Worm (Caenorhabditis elegans): Measurements from ENCODE around the gene Y41D4A.6.

Y41D4A.6 gene

ce11 chrIV:1763452-1763851, 18.1 kb upstream of the Y41D4A.6 start:
- TF ChIP-seq dmd-8 (GFP tag; IDR thresholded peaks at IDR 0.05) (peak; percentile 61; the same call in 1 of the 2 replicates), snpc-4 (tag; optimal IDR thresholded peaks at IDR 0.05) (no peak), vab-7 (GFP tag; IDR thresholded peaks at IDR 0.05) (0 out of 2 replicates have a peak, but pooled peaks have one; percentile 26), lin-13 (GFP tag; optimal IDR thresholded peaks at IDR 0.05) (peak; percentile 5), ceh-20 (GFP tag; IDR thresholded peaks at IDR 0.05) (no peak), egl-43 (GFP tag; IDR thresholded peaks at IDR 0.05) (peak; percentile 78), nhr-6 (tag; optimal IDR thresholded peaks at IDR 0.05) (no peak), F44E2.7 (GFP tag; IDR thresholded peaks at IDR 0.05) (no peak), zip-11 (GFP tag; IDR thresholded peaks at IDR 0.05) (no peak), ama-1 (optimal IDR thresholded peaks at IDR 0.05) (no peak), pha-4 (GFP tag; IDR thresholded peaks at IDR 0.05) (0 out of 2 replicates have a peak, but pooled peaks have one; percentile 30), pha-4 (tag; optimal IDR thresholded peaks at IDR 0.05) (no peak), ceh-44 (GFP tag; IDR thresholded peaks at IDR 0.05) (no peak), snpc-1.2 (GFP tag; IDR thresholded peaks at IDR 0.05) (peak; percentile 75), lin-38 (GFP tag; IDR thresholded peaks at IDR 0.05) (peak; percentile 87), zag-1 (tag; optimal IDR thresholded peaks at IDR 0.05) (no peak), mxl-3 (GFP tag; optimal IDR thresholded peaks at IDR 0.05) (no peak), Y48G9A.11 (GFP tag; IDR thresholded peaks at IDR 0.05) (peak; percentile 84), set-16 (GFP tag; IDR thresholded peaks at IDR 0.05) (peak; percentile 93), F49E8.2 (tag; optimal IDR thresholded peaks at IDR 0.05; ENCODE audit: borderline replicate concordance) (peak; percentile 82), madf-9 (GFP tag; conservative IDR thresholded peaks at IDR 0.05) (0 out of 2 replicates have a peak, but pooled peaks have one; percentile 22), egl-27 (tag; optimal IDR thresholded peaks at IDR 0.05) (no peak)

- no peak for TF ChIP-seq zip-2 (tag; optimal IDR thresholded peaks at IDR 0.05)
- TF ChIP-seq ceh-20 (GFP tag; IDR thresholded peaks at IDR 0.05), result no peak
- no peak for TF ChIP-seq lin-39 (tag; optimal IDR thresholded peaks at IDR 0.05)
- no peak for TF ChIP-seq nhr-42 (GFP tag; IDR thresholded peaks at IDR 0.05)
- no peak for TF ChIP-seq daf-16 (GFP tag; optimal IDR thresholded peaks at IDR 0.05)
- no peak for TF ChIP-seq daf-16 (tag; optimal IDR thresholded peaks at IDR 0.05)
- no peak for TF ChIP-seq D1046.2 (GFP tag; IDR thresholded peaks at IDR 0.05)
- TF ChIP-seq ZK337.2 (GFP tag; IDR thresholded peaks at IDR 0.05), result no peak
- no peak for TF ChIP-seq ceh-62 (tag; optimal IDR thresholded peaks at IDR 0.05)
- TF ChIP-seq daf-19 (GFP tag; conservative IDR thresholded peaks at IDR 0.05), result no peak
- peak in 1 of 2 experiments; percentile 78 for TF ChIP-seq unc-62 (GFP tag; optimal IDR thresholded peaks at IDR 0.05 in 1 of 2)
- no peak for TF ChIP-seq unc-62 (tag; optimal IDR thresholded peaks at IDR 0.05)
- TF ChIP-seq php-3 (GFP tag; IDR thresholded peaks at IDR 0.05), result no peak
- no peak for TF ChIP-seq aly-2 (tag; optimal IDR thresholded peaks at IDR 0.05)
- TF ChIP-seq jun-1 (tag; optimal IDR thresholded peaks at IDR 0.05), result no peak
- TF ChIP-seq egl-27 (tag; optimal IDR thresholded peaks at IDR 0.05), result no peak
- no peak for TF ChIP-seq attf-4 (tag; optimal IDR thresholded peaks at IDR 0.05)
- TF ChIP-seq Y48G9A.11 (GFP tag; IDR thresholded peaks at IDR 0.05), result no peak
- no peak for TF ChIP-seq pqm-1 (tag; optimal IDR thresholded peaks at IDR 0.05)
- no peak for TF ChIP-seq unc-39 (tag; optimal IDR thresholded peaks at IDR 0.05)
- peak; percentile 33 for TF ChIP-seq nhr-11 (tag; optimal IDR thresholded peaks at IDR 0.05)
- no peak for TF ChIP-seq skn-1 (tag; optimal IDR thresholded peaks at IDR 0.05)
- no peak for TF ChIP-seq snpc-4 (tag; optimal IDR thresholded peaks at IDR 0.05)
- no peak for TF ChIP-seq nhr-111 (GFP tag; optimal IDR thresholded peaks at IDR 0.05)
- peak; percentile 20 for TF ChIP-seq hlh-11 (tag; optimal IDR thresholded peaks at IDR 0.05)
- peak in 1 of 2 experiments; percentile 14 for TF ChIP-seq mdl-1 (tag; optimal IDR thresholded peaks at IDR 0.05)
- no peak for TF ChIP-seq mxl-2 (GFP tag; conservative IDR thresholded peaks at IDR 0.05)
- no peak for TF ChIP-seq nhr-10 (tag; optimal IDR thresholded peaks at IDR 0.05)
- peak in 1 of 2 experiments; percentile 13 for TF ChIP-seq hif-1 (tag; optimal IDR thresholded peaks at IDR 0.05)
- TF ChIP-seq rbr-2 (tag; optimal IDR thresholded peaks at IDR 0.05), result no peak
- TF ChIP-seq F44E2.7 (GFP tag; IDR thresholded peaks at IDR 0.05), result no peak
- no peak for TF ChIP-seq ztf-7 (tag; optimal IDR thresholded peaks at IDR 0.05)
- no peak for TF ChIP-seq ceh-44 (GFP tag; IDR thresholded peaks at IDR 0.05)
- TF ChIP-seq ztf-11 (tag; optimal IDR thresholded peaks at IDR 0.05), result no peak
- TF ChIP-seq mep-1 (tag; optimal IDR thresholded peaks at IDR 0.05), result no peak
- no peak for TF ChIP-seq set-16 (GFP tag; IDR thresholded peaks at IDR 0.05)
- no peak for TF ChIP-seq ceh-82 (tag; optimal IDR thresholded peaks at IDR 0.05)
Observed at ce11 chrIV:1761553-1761952, 16.2 kb upstream of the Y41D4A.6 start, which contains the start of gene Y41D4A.7. TSS of gene Y41D4A.7 (minus strand) at chrIV:1761570.
